Fruit fly (Drosophila melanogaster) S2 (cell line): Measurements from ENCODE around the gene CG2656.

ENCODE experiments used
- CG8478 ChIP-seq: fragments of >200 bp; optimal IDR thresholded peaks from 2 replicates; lab custom pipeline; 2018
- CTCF ChIP-seq, 2 experiments: fragments of >200 bp; optimal IDR thresholded peaks; 2 replicates each; lab custom pipeline; 2018

DNA sequence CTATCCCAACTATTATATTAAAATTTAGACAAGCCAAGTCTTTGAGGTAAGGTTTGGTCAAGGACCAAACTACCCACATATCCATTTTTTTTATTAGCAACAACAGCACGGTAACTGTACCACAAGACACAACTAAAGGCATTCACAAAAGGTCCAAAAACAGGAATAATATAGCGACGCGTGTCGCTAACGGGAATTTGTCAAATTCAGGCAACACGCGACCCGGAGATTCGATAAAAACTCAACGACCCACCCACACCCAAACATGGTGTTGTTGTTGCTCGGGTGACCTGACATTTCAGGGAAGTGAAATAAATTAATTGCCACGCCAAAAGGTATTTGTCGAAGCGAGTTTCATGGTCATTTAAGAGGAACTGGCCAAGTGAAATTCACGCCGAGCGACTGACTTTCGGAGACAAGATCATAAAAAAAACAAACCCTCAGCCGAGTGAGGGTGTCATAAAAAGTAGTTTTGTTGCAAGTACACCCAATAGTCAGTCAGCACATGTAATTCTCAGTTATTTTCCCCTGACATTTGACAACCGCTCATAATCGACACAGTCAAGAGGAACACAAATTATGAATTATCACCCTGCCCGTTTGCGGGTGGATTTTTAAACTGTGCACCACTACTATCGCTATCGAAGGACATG is 33.2 kb upstream of the CG2656 start:
- TF ChIP-seq CTCF (optimal IDR thresholded peaks at IDR 0.05; lab: Kevin White, UChicago) (no peak), CG8478 (no peak)
